Worm (Caenorhabditis elegans) whole organism, early embryonic: ENCODE measurements around the gene F44E2.8.

Source experiments
- F13C5.2 ChIP-seq: sonication (generic microtip); optimal IDR thresholded peaks from 2 replicates; lab custom pipeline; 2017; ENCODE audit warnings: mild to moderate bottlenecking, missing genetic modification characterization, inconsistent platforms, missing compliant biosample characterization
- aly-1 ChIP-seq: sonication (generic microtip); optimal IDR thresholded peaks from 2 replicates; lab custom pipeline; 2016; ENCODE audit warnings: missing genetic modification characterization, missing compliant biosample characterization
- ama-1 ChIP-seq: fragments of 150-350 bp; optimal IDR thresholded peaks from 2 replicates; lab custom pipeline; 2014
- ceh-36 ChIP-seq: sonication (generic microtip); optimal IDR thresholded peaks from 2 replicates; lab custom pipeline; 2016; ENCODE audit warnings: missing genetic modification characterization, inconsistent platforms, missing compliant biosample characterization
- hmg-4 ChIP-seq: fragments of 200-800 bp; sonication (Bioruptor generic); optimal IDR thresholded peaks from 2 replicates; lab custom pipeline; 2018; ENCODE audit warnings: mild to moderate bottlenecking, missing genetic modification characterization, missing compliant biosample characterization
- pes-1 ChIP-seq: fragments of 200-800 bp; sonication (Bioruptor generic); IDR thresholded peaks from 2 replicates; pipeline ENCODE4 v1.3.6; 2022; ENCODE audit warnings: missing genetic modification reagents, missing genetic modification characterization, missing compliant biosample characterization
- tbx-11 ChIP-seq: fragments of 200-800 bp; sonication (Bioruptor generic); IDR thresholded peaks from 2 replicates; pipeline ENCODE4 v1.3.6; 2022; ENCODE audit warnings: missing genetic modification characterization, missing compliant biosample characterization
- tbx-37 ChIP-seq: fragments of 200-800 bp; sonication (Bioruptor generic); conservative IDR thresholded peaks from 2 replicates; pipeline ENCODE4 v1.3.6; 2022; ENCODE audit warnings: missing genetic modification reagents, missing genetic modification characterization, missing compliant biosample characterization
- tra-4 ChIP-seq: sonication (generic microtip); optimal IDR thresholded peaks from 2 replicates; lab custom pipeline; 2017; ENCODE audit warnings: missing genetic modification characterization, missing compliant biosample characterization

DNA sequence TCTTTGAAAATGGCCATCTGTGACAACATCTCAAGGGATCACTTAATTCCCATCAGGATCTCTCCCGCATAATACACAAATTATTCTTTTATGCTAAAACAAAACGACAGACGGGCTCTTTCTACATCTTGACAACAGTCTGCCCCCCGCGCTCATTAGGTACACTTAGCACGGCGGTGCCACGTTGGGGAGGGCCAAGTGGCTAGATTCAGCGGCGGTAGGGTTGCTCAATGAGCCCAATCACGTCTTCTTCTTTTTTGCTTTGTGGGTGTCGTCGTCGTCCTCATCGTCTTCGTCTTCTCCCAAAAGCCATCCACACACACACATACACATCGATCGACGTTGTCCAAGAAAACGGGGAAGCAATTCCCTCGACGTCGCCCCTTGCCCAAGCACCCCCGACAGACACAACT is 23.4 kb upstream of the F44E2.8 start:
- TF ChIP-seq tbx-37: no peak
- no peak for TF ChIP-seq ama-1 (lab: Kevin White, UChicago)
- TF ChIP-seq tra-4 (tag; lab: Kevin White, UChicago): no peak
- no peak for TF ChIP-seq aly-1
- TF ChIP-seq tbx-11 (GFP tag; lab: Robert Waterston, UW): no peak
- TF ChIP-seq ceh-36 (tag; lab: Kevin White, UChicago): no peak
- peak; percentile 33 for TF ChIP-seq hmg-4
- TF ChIP-seq F13C5.2: no peak
- TF ChIP-seq pes-1 (GFP tag; lab: Robert Waterston, UW): no peak
